Worm (Caenorhabditis elegans) whole organism, mixed stage, embryonic: ENCODE results near the gene elt-4.

ENCODE experiments used
- cnd-1 ChIP-seq: fragments of 200-800 bp; sonication (Bioruptor generic); optimal IDR thresholded peaks from 2 replicates; lab custom pipeline; 2018; ENCODE audit warnings: mild to moderate bottlenecking, missing genetic modification characterization, missing compliant biosample characterization
- lsy-2 ChIP-seq: fragments of 150-350 bp; optimal IDR thresholded peaks from 2 replicates; lab custom pipeline; 2014; ENCODE audit warnings: missing biosample characterization, missing genetic modification characterization
- nhr-2 ChIP-seq: fragments of 150-350 bp; optimal IDR thresholded peaks from 2 replicates; lab custom pipeline; 2014; ENCODE audit warnings: missing biosample characterization, missing genetic modification characterization
- nhr-76 ChIP-seq: sonication (generic microtip); optimal IDR thresholded peaks from 2 replicates; lab custom pipeline; 2017; ENCODE audit warnings: missing biosample characterization, missing genetic modification characterization

elt-4 gene

DNA sequence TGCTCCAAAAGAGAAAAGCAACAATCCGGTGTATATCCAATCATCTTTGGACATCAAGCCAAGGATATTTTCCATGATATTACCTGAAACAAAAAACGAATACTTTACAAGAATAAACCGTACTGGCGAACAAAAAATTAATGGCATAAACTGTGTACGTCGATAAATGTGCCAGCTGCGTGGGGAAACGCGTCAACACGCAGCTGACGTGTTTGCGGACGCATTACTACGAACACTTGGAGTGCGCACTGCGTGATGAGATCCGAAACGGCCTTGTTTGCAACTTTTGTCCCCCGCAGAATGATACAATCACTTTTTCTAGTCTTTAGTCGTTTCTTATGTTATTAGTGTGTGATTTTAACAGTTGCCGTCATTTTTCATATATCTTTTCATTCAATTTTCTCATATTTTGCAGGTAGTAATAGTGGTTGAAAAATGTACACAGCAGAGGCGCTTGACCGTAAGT is 49.2 kb downstream of the elt-4 start, which contains the start of the genes mboa-7 and git-1 (continued):
- TF ChIP-seq nhr-2 (tag; lab: Kevin White, UChicago) (no peak), cnd-1 (no peak), lsy-2 (peak; percentile 2), nhr-76 (no peak)
